Worm (Caenorhabditis elegans): Measurements from ENCODE around the gene srd-43.

DNA sequence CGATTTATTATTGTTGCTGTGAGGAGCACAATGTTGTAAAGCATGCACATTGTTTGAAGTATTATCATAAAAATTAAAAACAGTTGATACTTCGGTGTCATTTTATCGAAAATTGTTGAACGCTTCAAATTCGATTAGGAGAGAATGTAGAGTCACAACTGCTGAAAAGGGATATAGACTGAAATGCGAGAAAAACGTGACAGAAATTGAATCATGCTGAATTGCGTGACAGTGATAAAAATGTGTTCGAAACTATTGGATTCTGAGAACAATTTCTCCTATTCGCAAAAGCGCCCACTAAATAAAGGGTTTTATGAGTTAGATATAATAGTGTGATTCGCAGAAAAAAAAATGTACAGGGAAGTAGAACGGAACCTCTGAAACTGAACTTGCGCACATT lies 3.1 kb upstream of the srd-43 start, which contains the start of gene srxa-8:
- TF ChIP-seq pqm-1 (tag; optimal IDR thresholded peaks at IDR 0.05) (no peak), ceh-6 (GFP tag; optimal IDR thresholded peaks at IDR 0.05) (no peak), unc-86 (tag; optimal IDR thresholded peaks at IDR 0.05) (no peak)
